Fruit fly (Drosophila melanogaster) whole organism, embryonic: Measurements from ENCODE around the gene shv.

Source experiments
- Antp ChIP-seq: fragments of 200-800 bp; sonication (Bioruptor generic); optimal IDR thresholded peaks from 3 replicates; lab custom pipeline; 2016; ENCODE audit warnings: missing biosample characterization, missing genetic modification characterization
- CG10267 ChIP-seq: fragments of 200-800 bp; sonication (Bioruptor generic); optimal IDR thresholded peaks from 2 replicates; lab custom pipeline; 2018; ENCODE audit warnings: missing biosample characterization, mild to moderate bottlenecking, missing genetic modification characterization, moderate library complexity
- CG14050 ChIP-seq: fragments of 200-800 bp; sonication (Bioruptor generic); IDR thresholded peaks from 3 replicates; pipeline ENCODE4 v1.3.6; 2022; ENCODE audit warnings: missing biosample characterization, missing genetic modification characterization
- CG17328 ChIP-seq: fragments of 200-800 bp; sonication (Bioruptor generic); IDR thresholded peaks from 2 replicates; pipeline ENCODE4 v1.3.6; 2022; ENCODE audit warnings: missing biosample characterization, missing genetic modification characterization
- CG17612 ChIP-seq: fragments of 200-800 bp; sonication (Bioruptor generic); IDR thresholded peaks from 2 replicates; pipeline ENCODE4 v1.3.6; 2022; ENCODE audit warnings: missing biosample characterization, missing genetic modification characterization
- CG17912 ChIP-seq: fragments of 200-800 bp; sonication (Bioruptor generic); optimal IDR thresholded peaks from 2 replicates; lab custom pipeline; 2018; ENCODE audit warnings: missing biosample characterization, mild to moderate bottlenecking, missing genetic modification characterization
- CG1792 ChIP-seq: fragments of 200-800 bp; sonication (Bioruptor generic); optimal IDR thresholded peaks from 2 replicates; lab custom pipeline; 2016; ENCODE audit warnings: missing biosample characterization, missing genetic modification characterization
- CG18011 ChIP-seq: fragments of 200-800 bp; sonication (Bioruptor generic); optimal IDR thresholded peaks from 2 replicates; lab custom pipeline; 2017; ENCODE audit warnings: missing biosample characterization, missing genetic modification characterization, mild to moderate bottlenecking, moderate library complexity, missing genotype
- CG2875 ChIP-seq: fragments of 200-800 bp; sonication (Bioruptor generic); optimal IDR thresholded peaks from 2 replicates; lab custom pipeline; 2017; ENCODE audit warnings: missing biosample characterization, mild to moderate bottlenecking, missing genetic modification characterization, missing genetic modification reagents
- CG2889 ChIP-seq: fragments of 200-800 bp; sonication (Bioruptor generic); IDR thresholded peaks from 3 replicates; pipeline ENCODE4 v1.3.6; 2022; ENCODE audit warnings: missing biosample characterization, missing genetic modification characterization
- CG30403 ChIP-seq: fragments of 200-800 bp; sonication (Bioruptor generic); optimal IDR thresholded peaks from 3 replicates; lab custom pipeline; 2016; ENCODE audit warnings: missing biosample characterization, missing genetic modification characterization
- CG31365 ChIP-seq: fragments of 200-800 bp; sonication (Bioruptor generic); optimal IDR thresholded peaks from 2 replicates; lab custom pipeline; 2018; ENCODE audit warnings: missing biosample characterization, mild to moderate bottlenecking, missing genetic modification characterization
- CG33213 ChIP-seq: fragments of 200-800 bp; sonication (Bioruptor generic); optimal IDR thresholded peaks from 3 replicates; lab custom pipeline; 2016; ENCODE audit warnings: missing biosample characterization, missing genetic modification characterization
- CG6175 ChIP-seq: fragments of 200-800 bp; sonication (Bioruptor generic); IDR thresholded peaks from 3 replicates; pipeline ENCODE4 v1.3.6; 2022; ENCODE audit warnings: missing biosample characterization, missing genetic modification characterization
- CG8924 ChIP-seq: fragments of 200-800 bp; optimal IDR thresholded peaks from 3 replicates; lab custom pipeline; 2019; ENCODE audit warnings: missing biosample characterization, mild to moderate bottlenecking, missing genetic modification characterization, moderate library complexity
- D19A ChIP-seq: fragments of 200-800 bp; optimal IDR thresholded peaks from 3 replicates; lab custom pipeline; 2019; ENCODE audit warnings: missing biosample characterization, mild to moderate bottlenecking, missing genetic modification characterization, moderate library complexity
- Deaf1 ChIP-seq: fragments of 200-800 bp; optimal IDR thresholded peaks from 3 replicates; lab custom pipeline; 2019; ENCODE audit warnings: missing biosample characterization, mild to moderate bottlenecking, missing genetic modification characterization, moderate library complexity
- Dip3 ChIP-seq: fragments of 200-800 bp; sonication (Bioruptor generic); optimal IDR thresholded peaks from 3 replicates; lab custom pipeline; 2016; ENCODE audit warnings: missing biosample characterization, missing genetic modification characterization
- E2f2 ChIP-seq: fragments of 200-800 bp; sonication (Bioruptor generic); IDR thresholded peaks from 2 replicates; pipeline ENCODE4 v1.3.6; 2022; ENCODE audit warnings: missing biosample characterization, missing genetic modification characterization
- Fer2 ChIP-seq: fragments of 200-800 bp; sonication (Bioruptor generic); optimal IDR thresholded peaks from 2 replicates; lab custom pipeline; 2018; ENCODE audit warnings: missing biosample characterization, mild to moderate bottlenecking, missing genetic modification characterization, moderate library complexity
- Gug ChIP-seq: fragments of 200-800 bp; sonication (Bioruptor generic); IDR thresholded peaks from 4 replicates; pipeline ENCODE4 v1.3.6; 2022; ENCODE audit warnings: missing biosample characterization, missing genetic modification characterization
- HmgZ ChIP-seq: fragments of 200-800 bp; sonication (Bioruptor generic); optimal IDR thresholded peaks from 2 replicates; lab custom pipeline; 2018; ENCODE audit warnings: missing biosample characterization, mild to moderate bottlenecking, missing genetic modification characterization
- Hsf ChIP-seq: fragments of 200-800 bp; sonication (Bioruptor generic); optimal IDR thresholded peaks from 3 replicates; lab custom pipeline; 2016; ENCODE audit warnings: missing biosample characterization, missing genetic modification characterization
- Lim3 ChIP-seq: fragments of 200-800 bp; sonication (Bioruptor generic); IDR thresholded peaks from 2 replicates; pipeline ENCODE4 v1.3.6; 2022; ENCODE audit warnings: missing biosample characterization, missing genetic modification characterization
- MTF-1 ChIP-seq: fragments of 200-800 bp; sonication (Bioruptor generic); optimal IDR thresholded peaks from 2 replicates; lab custom pipeline; 2018; ENCODE audit warnings: missing biosample characterization, mild to moderate bottlenecking, missing genetic modification characterization, borderline replicate concordance
- NC2β ChIP-seq: fragments of 200-800 bp; sonication (Bioruptor generic); optimal IDR thresholded peaks from 2 replicates; lab custom pipeline; 2016; ENCODE audit warnings: missing biosample characterization, missing genetic modification characterization
- Sin3A ChIP-seq: fragments of >200 bp; optimal IDR thresholded peaks from 2 replicates; lab custom pipeline; 2018
- Usf ChIP-seq: fragments of 200-800 bp; sonication (Bioruptor generic); optimal IDR thresholded peaks from 2 replicates; lab custom pipeline; 2017; ENCODE audit warnings: missing genotype, missing biosample characterization, missing genetic modification characterization
- ato ChIP-seq: fragments of 200-800 bp; sonication (Bioruptor generic); IDR thresholded peaks from 2 replicates; pipeline ENCODE4 v1.3.6; 2022; ENCODE audit warnings: missing biosample characterization, missing genetic modification characterization; ENCODE audit not compliant: partially characterized antibody
- bowl ChIP-seq: fragments of 200-800 bp; sonication (Bioruptor generic); IDR thresholded peaks from 2 replicates; pipeline ENCODE4 v1.3.6; 2022; ENCODE audit warnings: missing biosample characterization, missing genetic modification characterization
- corto ChIP-seq: fragments of 200-800 bp; sonication (Bioruptor generic); optimal IDR thresholded peaks from 2 replicates; lab custom pipeline; 2016; ENCODE audit warnings: missing biosample characterization, mild to moderate bottlenecking, missing genetic modification characterization, moderate library complexity
- crol ChIP-seq: fragments of 200-800 bp; sonication (Bioruptor generic); IDR thresholded peaks from 2 replicates; pipeline ENCODE4 v1.3.6; 2022; ENCODE audit warnings: missing biosample characterization, missing genetic modification characterization
- en ChIP-seq: fragments of 200-800 bp; sonication (Bioruptor generic); optimal IDR thresholded peaks from 2 replicates; lab custom pipeline; 2016; ENCODE audit warnings: missing biosample characterization, missing genetic modification characterization
- h ChIP-seq: fragments of >200 bp; optimal IDR thresholded peaks from 2 replicates; lab custom pipeline; 2017
- lab ChIP-seq: fragments of 200-800 bp; sonication (Bioruptor generic); optimal IDR thresholded peaks from 3 replicates; lab custom pipeline; 2017; ENCODE audit warnings: missing biosample characterization, missing genetic modification characterization, mild to moderate bottlenecking, moderate library complexity, missing genetic modification reagents
- lbe ChIP-seq: fragments of 200-800 bp; sonication (Bioruptor generic); optimal IDR thresholded peaks from 2 replicates; lab custom pipeline; 2016; ENCODE audit warnings: missing biosample characterization, mild to moderate bottlenecking, missing genetic modification characterization
- nau ChIP-seq: fragments of 200-800 bp; sonication (Bioruptor generic); optimal IDR thresholded peaks from 3 replicates; lab custom pipeline; 2017; ENCODE audit warnings: missing biosample characterization, mild to moderate bottlenecking, missing genetic modification characterization, missing genetic modification reagents
- nerfin-1 ChIP-seq: fragments of 200-800 bp; sonication (Bioruptor generic); optimal IDR thresholded peaks from 3 replicates; lab custom pipeline; 2019; ENCODE audit warnings: missing biosample characterization, mild to moderate bottlenecking, missing genetic modification characterization, moderate library complexity
- rib ChIP-seq: fragments of 200-800 bp; sonication (Bioruptor generic); IDR thresholded peaks from 2 replicates; pipeline ENCODE4 v1.3.6; 2022; ENCODE audit warnings: missing biosample characterization, missing genetic modification characterization
- salm ChIP-seq: fragments of 200-800 bp; sonication (Bioruptor generic); optimal IDR thresholded peaks from 2 replicates; lab custom pipeline; 2018; ENCODE audit warnings: missing biosample characterization, mild to moderate bottlenecking, missing genetic modification characterization
- sc ChIP-seq, 3 experiments: fragments of >200 bp in 2 of 3; fragments of 200-800 bp in 1 of 3; sonication (Bioruptor generic) in 1 of 3; optimal IDR thresholded peaks; 2 replicates in 2 of 3; 3 replicates in 1 of 3; lab custom pipeline; 2017; ENCODE audit warnings: mild to moderate bottlenecking in 1 of 3, missing biosample characterization in 1 of 3, missing genetic modification characterization in 1 of 3, missing genetic modification reagents in 1 of 3
- slp2 ChIP-seq: fragments of 200-800 bp; sonication (Bioruptor generic); optimal IDR thresholded peaks from 2 replicates; lab custom pipeline; 2016; ENCODE audit warnings: missing biosample characterization, missing genetic modification characterization
- sob ChIP-seq: fragments of 200-800 bp; sonication (Bioruptor generic); IDR thresholded peaks from 2 replicates; pipeline ENCODE4 v1.3.6; 2022; ENCODE audit warnings: missing biosample characterization, missing genetic modification characterization
- sr ChIP-seq: fragments of 200-800 bp; sonication (Bioruptor generic); IDR thresholded peaks from 3 replicates; pipeline ENCODE4 v1.3.6; 2022; ENCODE audit warnings: missing biosample characterization, missing genetic modification characterization
- ssp ChIP-seq: fragments of 200-800 bp; sonication (Bioruptor generic); IDR thresholded peaks from 2 replicates; pipeline ENCODE4 v1.3.6; 2022; ENCODE audit warnings: missing biosample characterization, missing genetic modification characterization
- toy ChIP-seq: fragments of 200-800 bp; sonication (Bioruptor generic); IDR thresholded peaks from 2 replicates; pipeline ENCODE4 v1.3.6; 2022; ENCODE audit warnings: missing biosample characterization, missing genetic modification characterization
- trem ChIP-seq: fragments of 200-800 bp; optimal IDR thresholded peaks from 3 replicates; lab custom pipeline; 2019; ENCODE audit warnings: missing biosample characterization, mild to moderate bottlenecking, missing genetic modification characterization, moderate library complexity
- vnd ChIP-seq: fragments of 200-800 bp; sonication (Bioruptor generic); IDR thresholded peaks from 3 replicates; pipeline ENCODE4 v1.3.6; 2022; ENCODE audit warnings: missing biosample characterization, missing genetic modification characterization; ENCODE audit not compliant: partially characterized antibody
- z ChIP-seq: fragments of 200-800 bp; sonication (Bioruptor generic); IDR thresholded peaks from 3 replicates; pipeline ENCODE4 v1.3.6; 2022; ENCODE audit warnings: missing biosample characterization, missing genetic modification characterization

shv gene

DNA sequence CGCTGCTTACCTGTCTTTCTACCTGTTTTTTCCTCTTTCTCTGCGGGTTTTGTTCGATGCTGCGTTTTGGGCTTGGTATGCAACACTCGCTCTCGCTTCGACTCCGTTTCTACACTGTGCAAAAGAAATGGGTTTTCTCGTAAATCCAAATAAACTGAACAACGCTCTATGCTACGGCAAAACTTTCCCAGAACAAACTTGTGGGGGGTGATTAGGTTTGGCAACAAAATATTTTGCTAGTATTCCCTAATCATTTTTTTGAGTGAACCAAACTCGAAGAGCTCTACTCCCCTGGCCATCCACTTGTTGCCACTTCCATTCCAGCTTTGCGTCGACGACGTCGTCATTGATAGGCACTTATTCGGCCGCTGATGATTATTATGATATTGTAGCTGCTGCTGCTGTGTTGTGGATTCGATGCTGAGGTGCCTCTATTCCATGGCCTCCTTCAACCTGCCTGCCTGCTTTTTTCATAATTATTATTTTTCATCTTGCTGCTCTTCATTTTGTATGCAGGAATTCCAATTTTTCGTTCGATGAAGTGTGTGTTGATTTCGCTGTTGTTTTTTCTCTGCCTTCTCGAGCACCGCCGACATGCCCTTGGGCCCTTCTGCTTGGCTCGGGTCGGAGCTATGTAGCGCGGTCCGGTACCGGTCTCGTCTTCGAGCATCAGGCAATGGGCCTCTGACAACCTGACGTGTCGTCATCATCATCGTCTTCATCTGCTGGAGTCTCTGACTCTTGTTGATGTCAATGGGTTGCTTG is 10.8 kb upstream of the shv start (continued):
- TF ChIP-seq nerfin-1 (tag; lab: Kevin White, UChicago) (peak; percentile 73), Lim3 (GFP tag; lab: Robert Waterston, UW) (peak; percentile 75), bowl (GFP tag; lab: Robert Waterston, UW) (peak; percentile 75), sc (optimal IDR thresholded peaks at IDR 0.05; lab: Kevin White, UChicago) (no peak), sc (GFP tag; optimal IDR thresholded peaks at IDR 0.05; lab: Kevin White, UChicago) (peak; percentile 70), CG31365 (tag; lab: Kevin White, UChicago) (peak; percentile 48), z (peak; percentile 22; the same call in 1 of the 3 replicates), Gug (GFP tag; lab: Robert Waterston, UW) (peak; percentile 84; the same call in 3 of the 4 replicates), ato (GFP tag; lab: Robert Waterston, UW) (no peak), CG17328 (peak; percentile 94), CG17912 (GFP tag; lab: Kevin White, UChicago) (no peak), toy (GFP tag; lab: Robert Waterston, UW) (no peak), Sin3A (lab: Kevin White, UChicago) (no peak), corto (GFP tag; lab: Kevin White, UChicago) (peak; percentile 92), E2f2 (peak; percentile 62), CG2889 (GFP tag; lab: Robert Waterston, UW) (peak; percentile 45; the same call in 1 of the 3 replicates), CG10267 (tag; lab: Kevin White, UChicago) (peak; percentile 81), Hsf (peak; percentile 82), h (lab: Kevin White, UChicago) (no peak), Antp (peak; percentile 89), CG18011 (GFP tag; lab: Kevin White, UChicago) (no peak), CG8924 (tag; lab: Kevin White, UChicago) (peak; percentile 84), D19A (tag; lab: Kevin White, UChicago) (peak; percentile 79), rib (GFP tag; lab: Robert Waterston, UW) (0 out of 2 replicates have a peak, but pooled peaks have one; percentile 34), sob (GFP tag; lab: Robert Waterston, UW) (peak; percentile 56; the same call in 1 of the 2 replicates), CG17612 (GFP tag; lab: Robert Waterston, UW) (0 out of 2 replicates have a peak, but pooled peaks have one; percentile 23), en (GFP tag; lab: Kevin White, UChicago) (peak; percentile 61), MTF-1 (peak; percentile 75), sr (GFP tag; lab: Robert Waterston, UW) (peak; percentile 81), NC2β (GFP tag; lab: Kevin White, UChicago) (peak; percentile 83), slp2 (GFP tag; lab: Kevin White, UChicago) (peak; percentile 83), crol (GFP tag; lab: Robert Waterston, UW) (peak; percentile 77), trem (tag; lab: Kevin White, UChicago) (peak; percentile 83), Dip3 (GFP tag; lab: Kevin White, UChicago) (peak; percentile 17), CG6175 (GFP tag; lab: Robert Waterston, UW) (peak; percentile 11; the same call in 1 of the 3 replicates), lab (GFP tag; lab: Kevin White, UChicago) (peak; percentile 65), CG14050 (GFP tag; lab: Robert Waterston, UW) (peak; percentile 68; the same call in 2 of the 3 replicates), CG2875 (GFP tag; lab: Kevin White, UChicago) (peak; percentile 77), Fer2 (tag; lab: Kevin White, UChicago) (no peak), salm (tag; lab: Kevin White, UChicago) (peak; percentile 73), Deaf1 (tag; lab: Kevin White, UChicago) (peak; percentile 24), Usf (peak; percentile 48), lbe (GFP tag; lab: Kevin White, UChicago) (peak; percentile 92), vnd (GFP tag; lab: Robert Waterston, UW) (no peak), CG1792 (GFP tag; lab: Kevin White, UChicago) (peak; percentile 46), HmgZ (tag; lab: Kevin White, UChicago) (peak; percentile 8), ssp (GFP tag; lab: Robert Waterston, UW) (peak; percentile 70), nau (GFP tag; lab: Kevin White, UChicago) (no peak), CG30403 (peak; percentile 78), CG33213 (GFP tag; lab: Kevin White, UChicago) (peak; percentile 67)
